Worm (Caenorhabditis elegans): ENCODE data around the gene mrps-22.

DNA sequence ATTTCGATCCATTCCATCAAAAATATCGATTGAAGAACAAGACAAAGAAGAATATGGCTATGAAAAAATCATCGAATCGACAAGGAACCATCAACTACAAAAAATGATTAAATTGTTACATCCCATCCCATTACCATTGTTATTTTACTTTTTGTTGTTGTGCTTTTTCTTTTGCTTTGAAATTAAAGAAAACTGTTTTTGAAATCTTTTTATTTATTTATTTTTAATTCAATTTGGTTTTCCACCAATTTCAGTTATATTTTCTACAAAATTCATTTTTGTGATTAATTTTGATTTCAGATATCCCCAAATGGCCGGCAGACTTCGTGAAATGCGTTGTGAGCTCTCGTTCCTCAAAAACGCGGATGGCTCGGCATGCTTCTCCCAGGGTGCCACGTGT, 10.0 kb downstream of the mrps-22 start, which contains the start of gene crn-5:
- TF ChIP-seq ZK546.5 (tag; optimal IDR thresholded peaks at IDR 0.05) (no peak), ztf-11 (tag; optimal IDR thresholded peaks at IDR 0.05) (no peak), dve-1 (tag; optimal IDR thresholded peaks at IDR 0.05; ENCODE audit: insufficient read depth) (no peak), lin-39 (tag; optimal IDR thresholded peaks at IDR 0.05) (no peak)

All from whole organism, L4 larva.